Fruit fly (Drosophila melanogaster) whole organism, embryonic: Measurements from ENCODE around the gene CG15930.

Experiments used
- CG10267 ChIP-seq: fragments of 200-800 bp; sonication (Bioruptor generic); optimal IDR thresholded peaks from 2 replicates; lab custom pipeline; 2018; ENCODE audit warnings: missing biosample characterization, mild to moderate bottlenecking, missing genetic modification characterization, moderate library complexity
- CG10366 ChIP-seq: fragments of 200-800 bp; sonication (Bioruptor generic); IDR thresholded peaks from 2 replicates; pipeline ENCODE4 v1.3.6; 2022; ENCODE audit warnings: missing biosample characterization, missing genetic modification characterization
- CG10431 ChIP-seq: fragments of 200-800 bp; sonication (Bioruptor generic); optimal IDR thresholded peaks from 3 replicates; lab custom pipeline; 2018; ENCODE audit warnings: missing biosample characterization, mild to moderate bottlenecking, missing genetic modification characterization
- CG11085 ChIP-seq: fragments of 200-800 bp; sonication (Bioruptor generic); IDR thresholded peaks from 2 replicates; pipeline ENCODE4 v1.3.6; 2022; ENCODE audit warnings: missing biosample characterization, missing genetic modification characterization
- CG11504 ChIP-seq: fragments of 200-800 bp; sonication (Bioruptor generic); optimal IDR thresholded peaks from 3 replicates; lab custom pipeline; 2019; ENCODE audit warnings: missing biosample characterization, mild to moderate bottlenecking, missing genetic modification characterization, moderate library complexity
- CG12104 ChIP-seq: fragments of 200-800 bp; sonication (Bioruptor generic); optimal IDR thresholded peaks from 3 replicates; lab custom pipeline; 2016; ENCODE audit warnings: missing biosample characterization, missing genetic modification characterization
- CG13287 ChIP-seq: fragments of 200-800 bp; sonication (Bioruptor generic); IDR thresholded peaks from 2 replicates; pipeline ENCODE4 v1.3.6; 2022; ENCODE audit warnings: missing biosample characterization, missing genetic modification characterization; ENCODE audit not compliant: partially characterized antibody
- CG13296 ChIP-seq: fragments of 200-800 bp; sonication (Bioruptor generic); optimal IDR thresholded peaks from 3 replicates; lab custom pipeline; 2018; ENCODE audit warnings: missing biosample characterization, mild to moderate bottlenecking, missing genetic modification characterization
- CG13424 ChIP-seq: fragments of 200-800 bp; sonication (Bioruptor generic); optimal IDR thresholded peaks from 2 replicates; lab custom pipeline; 2019; ENCODE audit warnings: missing biosample characterization, mild to moderate bottlenecking, missing genetic modification characterization, moderate library complexity
- CG14050 ChIP-seq: fragments of 200-800 bp; sonication (Bioruptor generic); IDR thresholded peaks from 3 replicates; pipeline ENCODE4 v1.3.6; 2022; ENCODE audit warnings: missing biosample characterization, missing genetic modification characterization
- CG14667 ChIP-seq: fragments of 200-800 bp; sonication (Bioruptor generic); IDR thresholded peaks from 2 replicates; pipeline ENCODE4 v1.3.6; 2022; ENCODE audit warnings: missing biosample characterization, missing genetic modification characterization
- CG14860 ChIP-seq: fragments of 200-800 bp; sonication (Bioruptor generic); IDR thresholded peaks from 3 replicates; pipeline ENCODE4 v1.3.6; 2022; ENCODE audit warnings: missing biosample characterization, missing genetic modification characterization; ENCODE audit not compliant: partially characterized antibody
- CG1603 ChIP-seq: fragments of 200-800 bp; sonication (Bioruptor generic); optimal IDR thresholded peaks from 2 replicates; lab custom pipeline; 2019; ENCODE audit warnings: missing biosample characterization, mild to moderate bottlenecking, missing genetic modification characterization, moderate library complexity
- CG17359 ChIP-seq: fragments of 200-800 bp; sonication (Bioruptor generic); optimal IDR thresholded peaks from 3 replicates; lab custom pipeline; 2018; ENCODE audit warnings: missing biosample characterization, mild to moderate bottlenecking, missing genetic modification characterization, moderate library complexity
- CG18262 ChIP-seq: fragments of 200-800 bp; optimal IDR thresholded peaks from 3 replicates; lab custom pipeline; 2019; ENCODE audit warnings: missing biosample characterization, mild to moderate bottlenecking, missing genetic modification characterization, moderate library complexity
- CG2120 ChIP-seq: fragments of 200-800 bp; sonication (Bioruptor generic); optimal IDR thresholded peaks from 3 replicates; lab custom pipeline; 2016; ENCODE audit warnings: missing biosample characterization, missing genetic modification characterization
- CG2678 ChIP-seq: fragments of 200-800 bp; sonication (Bioruptor generic); optimal IDR thresholded peaks from 3 replicates; lab custom pipeline; 2019; ENCODE audit warnings: missing biosample characterization, mild to moderate bottlenecking, missing genetic modification characterization, moderate library complexity
- CG30431 ChIP-seq: fragments of 200-800 bp; sonication (Bioruptor generic); optimal IDR thresholded peaks from 2 replicates; lab custom pipeline; 2017; ENCODE audit warnings: missing biosample characterization, missing genetic modification characterization
- CG3065 ChIP-seq: fragments of 200-800 bp; sonication (Bioruptor generic); optimal IDR thresholded peaks from 2 replicates; lab custom pipeline; 2016; ENCODE audit warnings: missing biosample characterization, missing genetic modification characterization
- CG3281 ChIP-seq: fragments of 200-800 bp; sonication (Bioruptor generic); optimal IDR thresholded peaks from 3 replicates; lab custom pipeline; 2017; ENCODE audit warnings: missing biosample characterization, mild to moderate bottlenecking, missing genetic modification characterization
- CG3838 ChIP-seq: fragments of 200-800 bp; sonication (Bioruptor generic); optimal IDR thresholded peaks from 3 replicates; lab custom pipeline; 2016; ENCODE audit warnings: missing biosample characterization, missing genetic modification characterization
- CG42726 ChIP-seq: fragments of 200-800 bp; sonication (Bioruptor generic); IDR thresholded peaks from 2 replicates; pipeline ENCODE4 v1.3.6; 2022; ENCODE audit warnings: missing biosample characterization, missing genetic modification characterization; ENCODE audit not compliant: partially characterized antibody
- CG7556 ChIP-seq: fragments of 200-800 bp; sonication (Bioruptor generic); optimal IDR thresholded peaks from 2 replicates; lab custom pipeline; 2017; ENCODE audit warnings: missing biosample characterization, mild to moderate bottlenecking, missing genetic modification characterization
- CG7786 ChIP-seq: fragments of 200-800 bp; sonication (Bioruptor generic); optimal IDR thresholded peaks from 2 replicates; lab custom pipeline; 2016; ENCODE audit warnings: missing biosample characterization, missing genetic modification characterization
- CG8765 ChIP-seq: fragments of 200-800 bp; sonication (Bioruptor generic); IDR thresholded peaks from 2 replicates; pipeline ENCODE4 v1.3.6; 2022; ENCODE audit warnings: missing biosample characterization, missing genetic modification characterization
- CG8924 ChIP-seq: fragments of 200-800 bp; optimal IDR thresholded peaks from 3 replicates; lab custom pipeline; 2019; ENCODE audit warnings: missing biosample characterization, mild to moderate bottlenecking, missing genetic modification characterization, moderate library complexity
- CTCF ChIP-seq: fragments of 200-800 bp; sonication (Bioruptor generic); optimal IDR thresholded peaks from 2 replicates; lab custom pipeline; 2017; ENCODE audit warnings: missing biosample characterization, mild to moderate bottlenecking, missing genetic modification characterization, moderate library complexity
- CkIIα-i1 ChIP-seq: fragments of 200-800 bp; sonication (Bioruptor generic); IDR thresholded peaks from 2 replicates; pipeline ENCODE4 v1.3.6; 2022; ENCODE audit warnings: missing biosample characterization, missing genetic modification characterization
- D19A ChIP-seq: fragments of 200-800 bp; optimal IDR thresholded peaks from 3 replicates; lab custom pipeline; 2019; ENCODE audit warnings: missing biosample characterization, mild to moderate bottlenecking, missing genetic modification characterization, moderate library complexity
- Dip2 ChIP-seq: fragments of 200-800 bp; sonication (Bioruptor generic); IDR thresholded peaks from 2 replicates; pipeline ENCODE4 v1.3.6; 2022; ENCODE audit warnings: missing biosample characterization, missing genetic modification characterization
- Fer3 ChIP-seq: fragments of 200-800 bp; sonication (Bioruptor generic); optimal IDR thresholded peaks from 2 replicates; lab custom pipeline; 2018; ENCODE audit warnings: missing biosample characterization, mild to moderate bottlenecking, missing genetic modification characterization, moderate library complexity
- MTF-1 ChIP-seq: fragments of 200-800 bp; sonication (Bioruptor generic); optimal IDR thresholded peaks from 2 replicates; lab custom pipeline; 2018; ENCODE audit warnings: missing biosample characterization, mild to moderate bottlenecking, missing genetic modification characterization, borderline replicate concordance
- Meics ChIP-seq: fragments of 200-800 bp; sonication (Bioruptor generic); optimal IDR thresholded peaks from 2 replicates; lab custom pipeline; 2017; ENCODE audit warnings: missing biosample characterization, mild to moderate bottlenecking, missing genetic modification characterization
- Ptx1 ChIP-seq: fragments of 200-800 bp; sonication (Bioruptor generic); IDR thresholded peaks from 2 replicates; pipeline ENCODE4 v1.3.6; 2022; ENCODE audit warnings: missing biosample characterization, missing genetic modification characterization
- TFAM ChIP-seq: fragments of 200-800 bp; sonication (Bioruptor generic); optimal IDR thresholded peaks from 2 replicates; lab custom pipeline; 2017; ENCODE audit warnings: missing biosample characterization, missing genetic modification characterization, inconsistent platforms
- Tbp ChIP-seq: fragments of >200 bp; optimal IDR thresholded peaks from 2 replicates; lab custom pipeline; 2018; ENCODE audit warnings: missing biosample characterization, missing genetic modification characterization
- amos ChIP-seq: fragments of 200-800 bp; sonication (Bioruptor generic); IDR thresholded peaks from 2 replicates; pipeline ENCODE4 v1.3.6; 2022; ENCODE audit warnings: missing biosample characterization, missing genetic modification characterization; ENCODE audit not compliant: partially characterized antibody
- bowl ChIP-seq: fragments of 200-800 bp; sonication (Bioruptor generic); IDR thresholded peaks from 2 replicates; pipeline ENCODE4 v1.3.6; 2022; ENCODE audit warnings: missing biosample characterization, missing genetic modification characterization
- btn ChIP-seq: fragments of 200-800 bp; sonication (Bioruptor generic); optimal IDR thresholded peaks from 2 replicates; lab custom pipeline; 2016; ENCODE audit warnings: missing biosample characterization, missing genetic modification characterization
- grau ChIP-seq: fragments of 200-800 bp; optimal IDR thresholded peaks from 3 replicates; lab custom pipeline; 2019; ENCODE audit warnings: missing biosample characterization, mild to moderate bottlenecking, missing genetic modification characterization, moderate library complexity
- gro ChIP-seq: fragments of 200-800 bp; sonication (Bioruptor generic); optimal IDR thresholded peaks from 2 replicates; lab custom pipeline; 2016; ENCODE audit warnings: missing biosample characterization, missing genetic modification characterization
- gsb-n ChIP-seq: fragments of 200-800 bp; sonication (Bioruptor generic); optimal IDR thresholded peaks from 3 replicates; lab custom pipeline; 2018; ENCODE audit warnings: missing biosample characterization, mild to moderate bottlenecking, missing genetic modification characterization
- hkb ChIP-seq, 2 experiments: fragments of 200-800 bp in 1 of 2; fragments of >200 bp in 1 of 2; sonication (Bioruptor generic) in 1 of 2; IDR thresholded peaks in 1 of 2; optimal IDR thresholded peaks in 1 of 2; 2 replicates each; pipeline versions ENCODE4 v1.3.6 to Lab custom; 2017 to 2022; ENCODE audit warnings: missing biosample characterization in 1 of 2, missing genetic modification characterization in 1 of 2
- ind ChIP-seq: fragments of 200-800 bp; sonication (Bioruptor generic); optimal IDR thresholded peaks from 3 replicates; lab custom pipeline; 2016; ENCODE audit warnings: missing biosample characterization, missing genetic modification characterization
- lov ChIP-seq, 2 experiments: fragments of 200-800 bp in 1 of 2; fragments of >200 bp in 1 of 2; sonication (Bioruptor generic) in 1 of 2; IDR thresholded peaks in 1 of 2; optimal IDR thresholded peaks in 1 of 2; 2 replicates in 1 of 2; 3 replicates in 1 of 2; pipeline versions ENCODE4 v1.3.6 to Lab custom; 2017 to 2022; ENCODE audit warnings: missing biosample characterization in 1 of 2, missing genetic modification characterization in 1 of 2
- oc ChIP-seq: fragments of 200-800 bp; sonication (Bioruptor generic); optimal IDR thresholded peaks from 2 replicates; lab custom pipeline; 2018; ENCODE audit warnings: missing biosample characterization, mild to moderate bottlenecking, missing genetic modification characterization, moderate library complexity
- org-1 ChIP-seq: fragments of 200-800 bp; sonication (Bioruptor generic); optimal IDR thresholded peaks from 2 replicates; lab custom pipeline; 2017; ENCODE audit warnings: missing biosample characterization, missing genetic modification characterization
- peb ChIP-seq: fragments of 200-800 bp; sonication (Bioruptor generic); IDR thresholded peaks from 2 replicates; pipeline ENCODE4 v1.3.6; 2022; ENCODE audit warnings: missing biosample characterization, missing genetic modification characterization
- ranshi ChIP-seq: fragments of 200-800 bp; sonication (Bioruptor generic); IDR thresholded peaks from 2 replicates; pipeline ENCODE4 v1.3.6; 2022; ENCODE audit warnings: missing biosample characterization, missing genetic modification characterization
- sna ChIP-seq: fragments of 200-800 bp; sonication (Bioruptor generic); IDR thresholded peaks from 2 replicates; pipeline ENCODE4 v1.3.6; 2022; ENCODE audit warnings: missing biosample characterization, missing genetic modification characterization; ENCODE audit not compliant: partially characterized antibody
- ssp ChIP-seq: fragments of 200-800 bp; sonication (Bioruptor generic); IDR thresholded peaks from 2 replicates; pipeline ENCODE4 v1.3.6; 2022; ENCODE audit warnings: missing biosample characterization, missing genetic modification characterization

The CG15930 gene

DNA sequence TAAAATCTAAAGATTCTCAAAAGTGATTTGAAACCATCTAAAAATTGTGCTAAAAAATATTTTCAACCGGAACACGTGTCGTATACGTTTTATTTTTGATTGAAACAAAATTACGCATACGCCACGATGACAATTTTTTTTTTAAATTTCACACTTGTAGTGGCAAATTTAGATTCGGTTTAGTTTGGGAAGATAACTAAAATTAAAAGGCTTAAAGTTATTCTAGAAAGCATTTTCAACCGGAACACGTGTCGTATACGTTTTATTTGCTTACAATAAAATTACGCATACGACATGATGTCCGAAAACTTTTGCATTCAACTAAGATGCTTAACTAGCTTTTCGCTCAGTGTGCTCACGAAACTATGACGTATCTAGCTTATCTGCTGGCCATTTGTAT is 41.7 kb upstream of the CG15930 start (continued):
- TF ChIP-seq CG42726 (no peak), sna (GFP tag; lab: Robert Waterston, UW) (no peak), CG13296 (no peak), ind (GFP tag; lab: Kevin White, UChicago) (peak; percentile 17), CG7556 (peak; percentile 19), TFAM (GFP tag; lab: Kevin White, UChicago) (no peak), CG10267 (tag; lab: Kevin White, UChicago) (peak; percentile 2), Meics (GFP tag; lab: Kevin White, UChicago) (peak; percentile 38), CG11504 (tag; lab: Kevin White, UChicago) (peak; percentile 34), grau (peak; percentile 21), CG17359 (no peak), CG12104 (GFP tag; lab: Kevin White, UChicago) (no peak), CTCF (GFP tag; lab: Kevin White, UChicago) (no peak)

DNA sequence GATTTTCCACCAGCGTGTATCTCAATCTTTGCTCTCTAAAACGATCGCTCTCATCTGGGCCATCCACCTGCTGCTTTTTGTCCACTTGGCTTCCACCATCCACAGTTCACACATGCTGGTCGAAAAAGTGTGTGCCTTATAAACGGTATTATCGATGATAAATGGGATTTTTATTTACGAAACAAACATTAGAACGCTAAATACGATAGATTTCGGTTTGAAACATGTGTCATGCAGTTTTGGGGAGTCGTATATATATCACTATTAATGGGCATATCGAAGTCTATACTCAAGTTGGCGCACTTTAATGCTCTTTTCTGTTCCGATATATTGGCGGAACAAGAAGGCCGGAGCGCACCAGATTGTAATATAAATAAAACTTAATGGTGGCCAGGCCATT is 39.9 kb upstream of the CG15930 start:
- TF ChIP-seq D19A (tag; lab: Kevin White, UChicago) (no peak), CG30431 (GFP tag; lab: Kevin White, UChicago) (no peak), CG10431 (GFP tag; lab: Kevin White, UChicago) (no peak), oc (no peak), CG11085 (GFP tag; lab: Robert Waterston, UW) (no peak), Dip2 (no peak), ranshi (0 out of 2 replicates have a peak, but pooled peaks have one; percentile 10), CG1603 (tag; lab: Kevin White, UChicago) (peak; percentile 25), lov (optimal IDR thresholded peaks at IDR 0.05; lab: Kevin White, UChicago) (no peak), lov (GFP tag; IDR thresholded peaks at IDR 0.05; lab: Robert Waterston, UW) (no peak), CG14050 (GFP tag; lab: Robert Waterston, UW) (no peak), CG3065 (GFP tag; lab: Kevin White, UChicago) (no peak), CG13424 (tag; lab: Kevin White, UChicago) (no peak), amos (no peak), CG7786 (no peak), Fer3 (no peak), CkIIα-i1 (GFP tag; lab: Robert Waterston, UW) (no peak), CG13287 (no peak), CG2120 (GFP tag; lab: Kevin White, UChicago) (peak; percentile 43), ssp (GFP tag; lab: Robert Waterston, UW) (no peak), CG18262 (tag; lab: Kevin White, UChicago) (no peak), CG8765 (no peak), CG2678 (tag; lab: Kevin White, UChicago) (peak; percentile 24), CG3281 (no peak), gsb-n (tag; lab: Kevin White, UChicago) (no peak), btn (GFP tag; lab: Kevin White, UChicago) (no peak), CG14860 (no peak), org-1 (GFP tag; lab: Kevin White, UChicago) (no peak), gro (no peak), peb (GFP tag; lab: Robert Waterston, UW) (no peak), CG14667 (GFP tag; lab: Robert Waterston, UW) (no peak), CG8924 (tag; lab: Kevin White, UChicago) (no peak), CG3838 (GFP tag; lab: Kevin White, UChicago) (no peak), Ptx1 (GFP tag; lab: Robert Waterston, UW) (peak; percentile 47), MTF-1 (GFP tag; lab: Kevin White, UChicago) (no peak), bowl (GFP tag; lab: Robert Waterston, UW) (no peak), hkb (optimal IDR thresholded peaks at IDR 0.05; lab: Kevin White, UChicago) (no peak), hkb (GFP tag; IDR thresholded peaks at IDR 0.05; lab: Robert Waterston, UW) (peak; percentile 19; the same call in 1 of the 2 replicates), CG10366 (no peak), Tbp (GFP tag; lab: Kevin White, UChicago) (no peak)
